Fruit fly (Drosophila melanogaster): ENCODE results near the gene CG4297.
A peak's percentile ranks its signal among the peaks of the same experiment; 100 is the strongest.

DNA sequence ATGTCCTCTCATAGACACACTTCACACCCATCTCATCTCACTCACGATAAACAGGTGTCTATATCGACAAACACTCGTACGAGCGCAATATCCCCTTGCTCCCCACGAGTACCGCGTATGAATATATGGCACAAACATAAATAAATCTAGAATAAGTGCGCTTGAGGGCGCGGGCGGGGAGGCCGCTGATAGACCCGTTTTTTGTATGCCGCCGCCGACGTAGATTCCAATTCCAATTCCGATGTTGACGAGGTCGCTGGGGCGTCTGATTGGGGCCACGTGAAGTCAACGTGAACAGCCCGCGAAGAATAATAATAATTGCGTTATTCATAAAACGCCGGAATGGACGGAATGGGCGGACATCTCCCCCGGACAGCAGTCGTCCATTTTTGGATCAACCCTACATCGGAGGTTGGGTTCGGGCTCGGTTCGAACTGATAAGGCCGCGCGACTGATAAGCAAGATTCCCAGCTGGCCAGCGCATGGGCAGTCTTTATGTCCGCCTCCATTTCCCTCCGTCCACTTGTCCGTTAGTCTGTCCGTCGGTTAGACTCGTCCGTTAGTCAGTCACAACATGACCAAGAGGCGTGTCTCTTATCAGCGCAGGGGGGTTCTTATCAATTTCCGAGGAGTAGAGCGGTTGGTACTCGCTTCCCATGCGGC, 12.4 kb upstream of the CG4297 start:
- TF ChIP-seq achi (GFP tag; optimal IDR thresholded peaks at IDR 0.05): peak; percentile 13
- no peak for TF ChIP-seq CG8319 (GFP tag; optimal IDR thresholded peaks at IDR 0.05)
- no peak for TF ChIP-seq OdsH (GFP tag; optimal IDR thresholded peaks at IDR 0.05)
- no peak for TF ChIP-seq CG6276 (GFP tag; optimal IDR thresholded peaks at IDR 0.05)
- TF ChIP-seq Ets21C (GFP tag; optimal IDR thresholded peaks at IDR 0.05): no peak
- no peak for TF ChIP-seq CG32006 (GFP tag; optimal IDR thresholded peaks at IDR 0.05)
- peak; percentile 83 for TF ChIP-seq vri (GFP tag; optimal IDR thresholded peaks at IDR 0.05)
- TF ChIP-seq Sox15 (GFP tag; optimal IDR thresholded peaks at IDR 0.05): no peak
- peak; percentile 17 for TF ChIP-seq CG16779 (tag; optimal IDR thresholded peaks at IDR 0.05)
- TF ChIP-seq CG3919 (GFP tag; optimal IDR thresholded peaks at IDR 0.05): no peak
- TF ChIP-seq net (GFP tag; optimal IDR thresholded peaks at IDR 0.05): no peak
- no peak for TF ChIP-seq CG7368 (GFP tag; optimal IDR thresholded peaks at IDR 0.05)

Data from whole organism, prepupa.